Fruit fly (Drosophila melanogaster): ENCODE measurements around the gene CG14275.

CG14275 gene

DNA sequence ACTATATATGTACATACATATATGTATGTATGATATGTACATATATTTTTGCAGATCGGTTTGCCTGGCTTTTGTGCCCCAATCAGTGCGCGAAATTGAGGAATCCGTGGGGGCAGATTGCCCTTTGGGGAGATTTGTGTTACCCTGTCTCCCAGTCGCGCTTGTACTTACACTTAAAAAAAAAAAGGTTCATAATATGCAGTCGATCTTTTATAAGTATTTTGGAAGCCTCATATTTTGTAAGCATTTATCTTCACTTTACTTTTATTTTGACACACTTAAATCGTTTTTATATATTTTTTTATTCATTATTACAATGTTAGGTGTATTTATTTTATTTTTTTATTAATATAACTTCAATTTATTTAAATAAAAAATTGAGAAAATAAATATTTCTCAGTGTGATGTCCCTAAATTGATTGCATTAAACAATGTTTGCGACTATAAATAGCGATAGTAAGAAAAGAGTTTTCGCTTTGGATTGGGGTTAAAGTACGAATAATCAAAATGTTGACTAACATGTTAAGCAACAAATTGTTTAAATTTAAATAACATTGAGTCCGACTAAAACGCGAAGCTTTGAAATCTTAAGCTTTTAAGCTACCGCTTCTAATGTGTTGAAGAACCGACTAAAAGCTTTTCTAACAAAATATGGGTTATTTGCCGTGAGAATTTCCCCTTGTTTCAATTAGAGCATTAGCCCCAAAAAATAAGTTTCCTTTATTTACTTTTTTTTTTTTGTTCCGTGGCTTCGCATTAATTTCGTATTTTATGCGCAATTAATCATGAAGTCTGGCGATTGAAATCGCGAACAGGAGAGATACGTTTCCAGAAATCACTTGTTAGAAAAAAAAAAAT lies 613 bp upstream of the CG14275 start (continued):
- TF ChIP-seq ewg (GFP tag; optimal IDR thresholded peaks at IDR 0.05) (no peak), bab2 (GFP tag; optimal IDR thresholded peaks at IDR 0.05) (no peak), repo (GFP tag; optimal IDR thresholded peaks at IDR 0.05) (no peak), tx (GFP tag; optimal IDR thresholded peaks at IDR 0.05) (no peak), CG3281 (GFP tag; optimal IDR thresholded peaks at IDR 0.05) (peak; percentile 2), ssp (GFP tag; IDR thresholded peaks at IDR 0.05) (no peak), CG18619 (GFP tag; optimal IDR thresholded peaks at IDR 0.05) (no peak), Jarid2 (GFP tag; optimal IDR thresholded peaks at IDR 0.05) (no peak), CG12659 (GFP tag; optimal IDR thresholded peaks at IDR 0.05) (peak; percentile 18), CG15479 (GFP tag; optimal IDR thresholded peaks at IDR 0.05) (no peak), fu2 (GFP tag; optimal IDR thresholded peaks at IDR 0.05) (no peak), slou (GFP tag; optimal IDR thresholded peaks at IDR 0.05) (no peak), Ptx1 (GFP tag; IDR thresholded peaks at IDR 0.05) (0 out of 2 replicates have a peak, but pooled peaks have one; percentile 18), al (GFP tag; IDR thresholded peaks at IDR 0.05) (no peak), CG1792 (GFP tag; optimal IDR thresholded peaks at IDR 0.05) (no peak), Fer1 (GFP tag; optimal IDR thresholded peaks at IDR 0.05) (peak; percentile 25), unpg (GFP tag; optimal IDR thresholded peaks at IDR 0.05) (peak; percentile 31), Mad (GFP tag; optimal IDR thresholded peaks at IDR 0.05) (no peak), CG12942 (GFP tag; optimal IDR thresholded peaks at IDR 0.05) (no peak), Mes4 (GFP tag; optimal IDR thresholded peaks at IDR 0.05) (no peak), CG7556 (GFP tag; optimal IDR thresholded peaks at IDR 0.05) (peak; percentile 32), ac (GFP tag; optimal IDR thresholded peaks at IDR 0.05) (no peak), slp2 (GFP tag; optimal IDR thresholded peaks at IDR 0.05) (no peak), CG6765 (GFP tag; optimal IDR thresholded peaks at IDR 0.05) (peak; percentile 3), CG12391 (tag; optimal IDR thresholded peaks at IDR 0.05) (peak; percentile 42), CG15269 (tag; optimal IDR thresholded peaks at IDR 0.05) (peak; percentile 53), Eip74EF (GFP tag; optimal IDR thresholded peaks at IDR 0.05) (no peak), CG13424 (tag; optimal IDR thresholded peaks at IDR 0.05) (peak; percentile 41), CG11504 (tag; optimal IDR thresholded peaks at IDR 0.05) (peak; percentile 71), ind (GFP tag; optimal IDR thresholded peaks at IDR 0.05) (no peak), Drgx (GFP tag; IDR thresholded peaks at IDR 0.05) (0 out of 2 replicates have a peak, but pooled peaks have one; percentile 35), CG2129 (GFP tag; IDR thresholded peaks at IDR 0.05; ENCODE audit: partially characterized antibody) (no peak), aop (GFP tag; IDR thresholded peaks at IDR 0.05) (no peak), CG13287 (GFP tag; IDR thresholded peaks at IDR 0.05; ENCODE audit: partially characterized antibody) (peak; percentile 8; the same call in 1 of the 2 replicates), Med (GFP tag) (peak; percentile 48), CG8944 (GFP tag; optimal IDR thresholded peaks at IDR 0.05) (no peak), D19B (GFP tag; optimal IDR thresholded peaks at IDR 0.05) (no peak), toy (GFP tag; IDR thresholded peaks at IDR 0.05) (no peak), Sox102F (GFP tag; optimal IDR thresholded peaks at IDR 0.05) (peak; percentile 33), NC2β (GFP tag; optimal IDR thresholded peaks at IDR 0.05) (no peak), BtbVII (GFP tag; optimal IDR thresholded peaks at IDR 0.05) (no peak), CG7963 (GFP tag; IDR thresholded peaks at IDR 0.05; ENCODE audit: partially characterized antibody) (no peak), CTCF (GFP tag; optimal IDR thresholded peaks at IDR 0.05) (peak; percentile 34), pb (GFP tag; optimal IDR thresholded peaks at IDR 0.05) (no peak), cg (GFP tag; optimal IDR thresholded peaks at IDR 0.05) (no peak), tgo (GFP tag; IDR thresholded peaks at IDR 0.05) (peak; percentile 28; the same call in 1 of the 3 replicates), CG17385 (GFP tag; optimal IDR thresholded peaks at IDR 0.05) (peak; percentile 3), Sry-β (GFP tag; optimal IDR thresholded peaks at IDR 0.05) (no peak), CG17361 (GFP tag; IDR thresholded peaks at IDR 0.05) (0 out of 3 replicates have a peak, but pooled peaks have one; percentile 14)

Data from whole organism, embryonic.